Worm (Caenorhabditis elegans): Measurements from ENCODE around the gene srv-26.

ce11 chrIV:6325772-6326171 is 24.1 kb upstream of the srv-26 start:
- TF ChIP-seq unc-39 (tag; optimal IDR thresholded peaks at IDR 0.05), result no peak
- peak; percentile 51 for TF ChIP-seq F49E8.2 (tag; optimal IDR thresholded peaks at IDR 0.05; ENCODE audit: borderline replicate concordance)
- no peak for TF ChIP-seq ama-1 (optimal IDR thresholded peaks at IDR 0.05)
- no peak for TF ChIP-seq lin-15B (tag; optimal IDR thresholded peaks at IDR 0.05)
- no peak for TF ChIP-seq nhr-77 (tag; optimal IDR thresholded peaks at IDR 0.05)
- TF ChIP-seq pqm-1 (tag; optimal IDR thresholded peaks at IDR 0.05), result no peak
- no peak for TF ChIP-seq madf-9 (GFP tag; conservative IDR thresholded peaks at IDR 0.05)
- TF ChIP-seq nhr-76 (tag; optimal IDR thresholded peaks at IDR 0.05), result no peak
- TF ChIP-seq ceh-28 (tag; optimal IDR thresholded peaks at IDR 0.05), result no peak

Data from whole organism, L4 larva.